Worm (Caenorhabditis elegans): ENCODE results near the gene afmd-2.

ce11 chrIV:13465797-13466196, 43.2 kb upstream of the afmd-2 start, which contains the start of gene fezf-1:
- TF ChIP-seq dao-5 (tag; optimal IDR thresholded peaks at IDR 0.05) = no peak
- no peak for TF ChIP-seq him-1 (tag; optimal IDR thresholded peaks at IDR 0.05)
